Fruit fly (Drosophila melanogaster): Measurements from ENCODE around the gene wg.

DNA sequence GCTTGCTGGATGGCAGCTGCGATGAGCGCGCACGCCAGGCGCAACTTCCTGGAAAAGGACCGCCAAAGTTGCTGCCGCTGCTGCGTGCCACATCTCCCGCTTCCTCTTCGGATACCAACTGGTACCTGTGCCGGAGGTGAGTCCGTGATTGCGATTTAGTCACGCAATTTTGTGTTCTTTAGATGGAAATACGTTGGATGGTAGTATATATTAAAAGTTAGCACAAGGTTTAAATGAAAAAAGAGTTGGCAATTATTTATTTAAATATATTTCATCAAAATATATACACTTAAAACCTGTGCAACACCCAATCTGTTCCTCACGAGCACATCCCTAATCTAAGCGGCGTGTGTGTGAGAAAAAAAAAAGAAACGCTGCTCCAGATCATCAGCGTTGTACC lies 16.4 kb upstream of the wg start:
- TF ChIP-seq CTCF (optimal IDR thresholded peaks at IDR 0.05) (no peak), CG8478 (optimal IDR thresholded peaks at IDR 0.05) (no peak)
